Worm (Caenorhabditis elegans) whole organism, late embryonic: ENCODE measurements around the gene K05F6.8.

Experiments
- F13H6.1 ChIP-seq: sonication (generic microtip); optimal IDR thresholded peaks from 2 replicates; lab custom pipeline; 2016; ENCODE audit warnings: missing genetic modification characterization, missing compliant biosample characterization
- ceh-14 ChIP-seq: sonication (generic microtip); optimal IDR thresholded peaks from 2 replicates; lab custom pipeline; 2016; ENCODE audit warnings: missing genotype, missing genetic modification characterization, missing compliant biosample characterization
- ceh-18 ChIP-seq: sonication (generic microtip); optimal IDR thresholded peaks from 2 replicates; lab custom pipeline; 2016; ENCODE audit warnings: missing genetic modification characterization, missing compliant biosample characterization
- dmd-4 ChIP-seq: sonication (generic microtip); optimal IDR thresholded peaks from 2 replicates; lab custom pipeline; 2016; ENCODE audit warnings: borderline replicate concordance, missing genetic modification characterization, missing compliant biosample characterization
- lin-11 ChIP-seq: fragments of 200-800 bp; sonication (Bioruptor generic); optimal IDR thresholded peaks from 2 replicates; lab custom pipeline; 2018; ENCODE audit warnings: mild to moderate bottlenecking, missing genetic modification characterization, missing compliant biosample characterization
- sox-2 ChIP-seq: fragments of 200-800 bp; sonication (Bioruptor generic); IDR thresholded peaks from 2 replicates; pipeline ENCODE4 v1.3.6; 2022; ENCODE audit warnings: missing genetic modification reagents, missing genetic modification characterization, missing compliant biosample characterization
- zip-5 ChIP-seq: sonication (generic microtip); optimal IDR thresholded peaks from 2 replicates; lab custom pipeline; 2016; ENCODE audit warnings: missing genetic modification characterization, missing compliant biosample characterization

DNA sequence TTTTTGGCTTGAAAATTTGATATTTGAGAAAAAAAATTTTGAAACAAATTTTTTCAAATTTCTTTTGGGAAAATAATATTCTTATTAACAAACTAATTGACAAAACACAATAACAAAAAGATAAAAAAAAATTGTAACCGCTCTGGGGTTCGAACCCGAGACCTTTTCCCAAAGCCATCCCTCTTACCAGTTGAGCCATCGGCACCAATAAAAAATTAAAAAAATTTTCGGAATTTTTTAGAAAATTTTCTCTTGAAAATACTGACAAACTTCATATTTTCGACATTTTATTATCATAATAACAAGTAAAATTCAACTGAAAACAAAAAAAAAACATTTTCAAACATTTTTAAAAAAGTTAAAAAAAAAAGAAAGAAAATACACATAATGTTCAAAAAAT is 45.6 kb downstream of the K05F6.8 start:
- TF ChIP-seq F13H6.1, result no peak
- TF ChIP-seq ceh-18 (tag; lab: Kevin White, UChicago), result no peak
- no peak for TF ChIP-seq ceh-14
- no peak for TF ChIP-seq dmd-4 (tag; lab: Kevin White, UChicago)
- no peak for TF ChIP-seq zip-5 (tag; lab: Kevin White, UChicago)
- no peak for TF ChIP-seq sox-2
- TF ChIP-seq lin-11 (tag; lab: Kevin White, UChicago), result no peak
